Fruit fly (Drosophila melanogaster) whole organism: ENCODE data around the gene Prosalpha6.

Experiments used
- pan ChIP-seq: fragments of >200 bp; optimal IDR thresholded peaks from 2 replicates; lab custom pipeline; 2017
- psq ChIP-seq: fragments of >200 bp; optimal IDR thresholded peaks from 2 replicates; lab custom pipeline; 2017

DNA sequence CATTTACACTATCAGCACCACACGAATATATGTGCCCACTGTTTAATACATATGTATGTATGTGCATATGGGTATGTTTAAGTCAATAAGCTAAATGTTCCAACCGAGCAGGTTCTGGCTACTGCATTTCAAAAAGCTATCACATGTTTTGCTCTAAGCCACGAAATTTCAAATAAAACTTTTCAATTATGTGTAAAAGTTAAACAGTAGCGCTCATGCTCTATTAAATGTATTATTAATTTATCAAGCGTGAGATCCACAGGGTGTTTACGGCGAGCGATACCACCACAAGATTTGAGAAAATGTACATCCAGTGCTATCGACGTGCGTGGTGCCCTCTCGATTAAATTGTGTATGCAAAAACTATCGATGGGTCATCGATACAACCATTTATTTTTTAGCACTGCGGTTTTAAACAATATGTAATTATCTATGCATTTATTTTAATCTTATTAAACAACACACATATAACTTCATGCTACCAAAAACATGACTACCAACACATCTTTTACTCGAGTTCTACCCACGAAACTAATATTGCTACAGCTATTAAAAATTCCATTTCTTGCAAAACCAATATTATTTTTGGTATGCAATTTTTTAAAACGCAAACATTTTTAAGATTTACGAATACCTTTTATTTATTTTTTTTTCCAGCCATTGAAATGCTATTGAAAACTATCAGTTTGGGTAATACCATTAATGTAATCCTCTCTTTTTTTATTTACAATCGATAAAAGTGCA is 39.8 kb downstream of the Prosalpha6 start, which contains the start of gene Pten:
- TF ChIP-seq pan (lab: Kevin White, UChicago) (no peak), psq (lab: Kevin White, UChicago) (no peak)
